Worm (Caenorhabditis elegans): ENCODE measurements around the gene C29F9.6.

The C29F9.6 gene

DNA sequence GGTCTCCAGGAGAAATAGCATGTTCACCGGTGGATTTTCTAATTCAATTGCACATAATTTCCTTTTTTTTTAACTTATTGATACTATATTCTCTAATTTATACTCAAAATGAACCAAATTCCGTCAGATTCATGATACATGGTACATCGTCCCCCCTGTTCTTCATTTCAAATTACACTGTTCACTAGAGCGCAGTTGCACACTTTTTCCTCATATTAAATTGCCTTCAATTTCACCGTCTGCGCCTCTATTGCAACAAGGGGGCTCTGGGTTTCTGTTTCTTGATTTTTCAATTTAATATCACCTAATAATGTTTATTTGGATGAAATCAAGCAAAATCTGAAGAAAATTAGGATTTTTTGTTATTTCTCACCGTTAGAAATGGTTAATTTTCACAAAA, 16.9 kb downstream of the C29F9.6 start (continued):
- TF ChIP-seq ceh-82 (tag; optimal IDR thresholded peaks at IDR 0.05) (peak in 2 of 3 experiments; percentile 2 to 70), fkh-4 (tag; optimal IDR thresholded peaks at IDR 0.05; ENCODE audit: borderline replicate concordance) (no peak), Y116A8C.19 (tag; optimal IDR thresholded peaks at IDR 0.05; ENCODE audit: borderline replicate concordance) (no peak), blmp-1 (tag; optimal IDR thresholded peaks at IDR 0.05) (peak; percentile 42), lsy-2 (tag; optimal IDR thresholded peaks at IDR 0.05) (peak; percentile 64 to 82)

DNA sequence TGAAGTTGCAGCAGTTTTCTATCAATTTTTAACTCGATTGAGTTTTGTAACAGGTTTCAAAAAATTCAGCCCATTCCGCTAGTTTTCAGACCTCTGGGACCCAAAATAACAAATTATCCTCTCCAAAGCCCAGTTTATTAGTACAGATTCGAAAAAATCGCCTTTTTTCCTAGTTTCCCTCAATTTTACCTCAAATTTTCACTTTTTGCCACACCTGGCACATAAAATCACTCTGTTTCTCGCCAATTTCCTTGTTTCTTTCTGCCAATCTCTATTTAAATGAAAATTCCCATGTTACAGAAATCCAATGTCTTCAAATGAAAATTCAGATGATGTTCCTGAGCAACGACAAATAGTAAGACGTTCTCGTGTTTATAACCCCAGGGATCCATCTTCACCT, 17.4 kb downstream of the C29F9.6 start, which contains the start of gene pals-22:
TSS of gene pals-22 (plus strand) at position 301 of the 400 bp plus-strand sequence.
- TF ChIP-seq ztf-11 (tag; optimal IDR thresholded peaks at IDR 0.05) (no peak), ceh-82 (tag; optimal IDR thresholded peaks at IDR 0.05) (no peak), skn-1 (tag; optimal IDR thresholded peaks at IDR 0.05) (no peak), lin-14 (GFP tag; optimal IDR thresholded peaks at IDR 0.05) (no peak), nhr-77 (tag; optimal IDR thresholded peaks at IDR 0.05) (no peak), ceh-63 (GFP tag; optimal IDR thresholded peaks at IDR 0.05) (no peak), alr-1 (tag; optimal IDR thresholded peaks at IDR 0.05; ENCODE audit: borderline replicate concordance) (no peak), vab-15 (tag; optimal IDR thresholded peaks at IDR 0.05) (no peak), ets-5 (GFP tag; IDR thresholded peaks at IDR 0.05) (no peak), egl-13 (tag; optimal IDR thresholded peaks at IDR 0.05) (no peak), snu-23 (GFP tag; optimal IDR thresholded peaks at IDR 0.05) (no peak), blmp-1 (tag; optimal IDR thresholded peaks at IDR 0.05) (no peak), mab-9 (GFP tag; IDR thresholded peaks at IDR 0.05) (no peak), hpl-2 (GFP tag; optimal IDR thresholded peaks at IDR 0.05) (no peak), pag-3 (tag; optimal IDR thresholded peaks at IDR 0.05; ENCODE audit: borderline replicate concordance, insufficient read depth) (no peak), dsc-1 (tag; optimal IDR thresholded peaks at IDR 0.05) (no peak), C34B4.2 (tag; optimal IDR thresholded peaks at IDR 0.05) (no peak), nhr-11 (tag; optimal IDR thresholded peaks at IDR 0.05) (no peak), nhr-12 (tag; optimal IDR thresholded peaks at IDR 0.05) (no peak), aly-2 (tag; optimal IDR thresholded peaks at IDR 0.05) (no peak)

DNA sequence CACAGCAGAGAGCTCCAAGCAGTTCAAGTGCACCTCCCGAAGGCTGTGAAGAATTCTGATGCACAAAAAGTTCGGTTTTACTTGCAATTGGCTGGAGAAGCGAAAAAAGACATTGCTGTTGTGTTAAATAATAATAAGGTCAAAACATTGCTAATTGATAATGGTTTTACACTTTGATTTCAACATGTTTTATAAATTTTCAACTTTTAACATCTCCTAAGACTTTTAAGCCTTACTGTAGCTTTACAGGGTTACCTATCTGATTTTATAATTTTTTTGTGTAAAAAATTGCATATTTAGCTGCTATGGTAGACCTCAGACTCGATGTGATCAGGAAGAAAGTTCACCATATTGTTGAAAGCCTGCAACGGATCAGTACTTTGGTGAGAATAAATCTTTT, 19.5 kb downstream of the C29F9.6 start, which contains the start of gene pals-25:
TSS of gene pals-25 (plus strand) at position 301 of the 400 bp plus-strand sequence.
- TF ChIP-seq fos-1 (tag; optimal IDR thresholded peaks at IDR 0.05) (no peak), lin-13 (GFP tag; optimal IDR thresholded peaks at IDR 0.05) (no peak), F16B12.6 (tag; optimal IDR thresholded peaks at IDR 0.05) (no peak), C34B4.2 (tag; optimal IDR thresholded peaks at IDR 0.05) (no peak), sup-37 (GFP tag; optimal IDR thresholded peaks at IDR 0.05) (no peak), ceh-82 (tag; optimal IDR thresholded peaks at IDR 0.05) (no peak), nhr-85 (tag) (no peak), lin-14 (GFP tag; optimal IDR thresholded peaks at IDR 0.05) (no peak), xbp-1 (tag; optimal IDR thresholded peaks at IDR 0.05) (no peak), tbx-2 (tag; optimal IDR thresholded peaks at IDR 0.05) (no peak), mep-1 (tag; optimal IDR thresholded peaks at IDR 0.05) (no peak), aly-2 (tag; optimal IDR thresholded peaks at IDR 0.05) (no peak)

DNA sequence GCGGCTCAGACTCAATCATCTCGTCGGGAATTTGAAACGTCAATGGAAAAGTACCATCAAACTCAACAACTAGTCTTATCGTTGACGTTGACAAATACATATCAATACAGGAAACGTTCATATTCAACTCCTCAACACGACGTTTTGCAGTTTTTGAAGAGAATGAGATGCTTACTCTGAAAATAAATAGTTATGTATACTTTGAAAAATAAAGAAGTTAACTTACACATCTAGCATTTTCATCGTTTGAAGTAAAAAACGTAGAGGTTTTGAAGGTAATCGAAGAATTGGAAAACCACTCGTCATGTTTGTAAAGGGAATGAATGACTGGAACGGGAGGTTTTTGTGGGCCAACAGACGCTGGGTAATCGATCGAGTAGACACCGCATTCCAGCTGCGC, 26.2 kb downstream of the C29F9.6 start, which contains the start of gene fbxb-81:
TSS of gene fbxb-81 (minus strand) at position 314 of the 400 bp plus-strand sequence.
- no peak for TF ChIP-seq fkh-8 (tag; optimal IDR thresholded peaks at IDR 0.05)
- no peak for TF ChIP-seq C34B4.2 (tag; optimal IDR thresholded peaks at IDR 0.05)
- TF ChIP-seq sptf-1 (tag; optimal IDR thresholded peaks at IDR 0.05) = no peak
- TF ChIP-seq F16B12.6 (tag; optimal IDR thresholded peaks at IDR 0.05) = no peak
- TF ChIP-seq ceh-88 (GFP tag; IDR thresholded peaks at IDR 0.05) = no peak
- no peak for TF ChIP-seq snpc-4 (tag; optimal IDR thresholded peaks at IDR 0.05)
- no peak for TF ChIP-seq zip-4 (GFP tag; optimal IDR thresholded peaks at IDR 0.05)
- no peak for TF ChIP-seq dsc-1 (tag; optimal IDR thresholded peaks at IDR 0.05)
- TF ChIP-seq hlh-4 (tag; optimal IDR thresholded peaks at IDR 0.05) = no peak
- no peak for TF ChIP-seq aha-1 (tag; optimal IDR thresholded peaks at IDR 0.05)
- TF ChIP-seq grh-1 (GFP tag; IDR thresholded peaks at IDR 0.05) = no peak
- no peak for TF ChIP-seq ceh-90 (tag; optimal IDR thresholded peaks at IDR 0.05)
- TF ChIP-seq nhr-20 (tag; optimal IDR thresholded peaks at IDR 0.05) = no peak
- TF ChIP-seq ets-5 (GFP tag; IDR thresholded peaks at IDR 0.05) = no peak
- TF ChIP-seq nhr-84 (tag; optimal IDR thresholded peaks at IDR 0.05) = no peak
- TF ChIP-seq nhr-77 (tag; optimal IDR thresholded peaks at IDR 0.05) = no peak
- no peak for TF ChIP-seq nhr-85 (tag)
